Worm (Caenorhabditis elegans) whole organism, L4 larva: ENCODE results near the gene W02A2.8.
A peak's percentile ranks its signal among the peaks of the same experiment; 100 is the strongest.

ENCODE experiments used
- aly-2 ChIP-seq: sonication (generic microtip); optimal IDR thresholded peaks from 2 replicates; lab custom pipeline; 2018; ENCODE audit warnings: missing biosample characterization, missing genetic modification characterization
- ces-1 ChIP-seq: fragments of 150-350 bp; sonication (generic microtip); optimal IDR thresholded peaks from 4 replicates; lab custom pipeline; 2014; ENCODE audit warnings: missing biosample characterization, missing genetic modification reagents, missing genetic modification characterization
- fos-1 ChIP-seq: fragments of 150-350 bp; optimal IDR thresholded peaks from 2 replicates; lab custom pipeline; 2014; ENCODE audit warnings: missing biosample characterization, missing genetic modification characterization
- lin-13 ChIP-seq: fragments of 150-350 bp; optimal IDR thresholded peaks from 2 replicates; lab custom pipeline; 2014; ENCODE audit warnings: missing biosample characterization, missing genetic modification reagents, missing genetic modification characterization
- nhr-48 ChIP-seq: sonication (generic microtip); optimal IDR thresholded peaks from 2 replicates; lab custom pipeline; 2016; ENCODE audit warnings: mild to moderate bottlenecking, missing genetic modification characterization, missing compliant biosample characterization
- snpc-4 ChIP-seq: fragments of 150-350 bp; optimal IDR thresholded peaks from 2 replicates; lab custom pipeline; 2014; ENCODE audit warnings: missing biosample characterization, missing genetic modification characterization
- unc-39 ChIP-seq: sonication (generic microtip); optimal IDR thresholded peaks from 2 replicates; lab custom pipeline; 2017; ENCODE audit warnings: missing biosample characterization, missing genetic modification characterization

ce11 chrIV:13386043-13386442, 27.7 kb upstream of the W02A2.8 start, which contains the start of the genes Y62E10A.20, Y62E10A.23 and mdt-9:
- TF ChIP-seq aly-2 (tag; lab: Kevin White, UChicago) (no peak), snpc-4 (tag; lab: Kevin White, UChicago) (no peak), nhr-48 (no peak), fos-1 (tag; lab: Kevin White, UChicago) (no peak), lin-13 (GFP tag; lab: Kevin White, UChicago) (peak; percentile 88), ces-1 (GFP tag; lab: Kevin White, UChicago) (no peak), unc-39 (tag; lab: Kevin White, UChicago) (no peak)
